Worm (Caenorhabditis elegans): ENCODE results near the gene gst-15.

Gene gst-15

ce11 chrII:13637941-13638489 lies 25.0 kb upstream of the gst-15 start, which contains the start of gene phdh-1:
Gene phdh-1, minus strand, starts transcription at chrII:13638480.
- TF ChIP-seq hmbx-1 (tag; optimal IDR thresholded peaks at IDR 0.05) (no peak), tbx-11 (GFP tag; IDR thresholded peaks at IDR 0.05) (no peak), F13C5.2 (tag; optimal IDR thresholded peaks at IDR 0.05) (no peak), ama-1 (optimal IDR thresholded peaks at IDR 0.05) (no peak), hnd-1 (tag; optimal IDR thresholded peaks at IDR 0.05) (no peak), tra-4 (tag; optimal IDR thresholded peaks at IDR 0.05) (no peak), ceh-36 (tag; optimal IDR thresholded peaks at IDR 0.05) (no peak), sea-1 (GFP tag; conservative IDR thresholded peaks at IDR 0.05) (no peak), scrt-1 (GFP tag; IDR thresholded peaks at IDR 0.05) (no peak), flt-1 (GFP tag; IDR thresholded peaks at IDR 0.05) (no peak), tbx-37 (GFP tag; conservative IDR thresholded peaks at IDR 0.05) (no peak), B0310.2 (tag; optimal IDR thresholded peaks at IDR 0.05) (no peak), hmg-4 (GFP tag; optimal IDR thresholded peaks at IDR 0.05) (no peak), aly-1 (tag; optimal IDR thresholded peaks at IDR 0.05) (no peak), pes-1 (GFP tag; IDR thresholded peaks at IDR 0.05) (no peak)

- TF ChIP-seq aly-1 (tag; optimal IDR thresholded peaks at IDR 0.05): peak; percentile 23
- TF ChIP-seq ama-1 (optimal IDR thresholded peaks at IDR 0.05): no peak
These were observed 24.5 kb upstream of the gst-15 start for ce11 chrII:13637464-13637863.

DNA sequence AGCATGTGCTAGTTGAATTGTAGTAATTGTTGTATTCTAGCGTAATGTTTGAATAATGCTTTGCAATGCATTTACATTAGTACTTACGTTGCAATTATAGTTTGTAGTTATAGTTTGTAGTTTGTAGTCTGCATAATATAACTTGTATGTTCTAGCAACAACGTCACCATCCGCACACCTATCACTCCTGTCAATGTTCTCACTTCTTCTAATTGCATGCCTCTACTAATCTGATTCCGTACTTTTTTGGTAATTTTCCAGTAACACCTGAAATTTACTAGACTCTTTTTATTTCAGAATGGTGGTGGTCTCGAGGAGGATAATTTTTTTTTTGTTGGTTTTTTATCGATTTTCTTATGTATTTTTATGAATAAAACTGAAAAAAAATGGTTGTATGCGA lies 23.6 kb upstream of the gst-15 start:
- TF ChIP-seq hmg-4 (GFP tag; optimal IDR thresholded peaks at IDR 0.05) (no peak), ama-1 (optimal IDR thresholded peaks at IDR 0.05) (no peak), B0310.2 (tag; optimal IDR thresholded peaks at IDR 0.05) (peak; percentile 10)

ce11 chrII:13632238-13632637 lies 19.2 kb upstream of the gst-15 start, which contains the start of gene tag-10:
Gene tag-10, plus strand, starts transcription at chrII:13632584.
- TF ChIP-seq hmbx-1 (tag; optimal IDR thresholded peaks at IDR 0.05): no peak
- TF ChIP-seq ama-1 (optimal IDR thresholded peaks at IDR 0.05): no peak
- no peak for TF ChIP-seq tra-4 (tag; optimal IDR thresholded peaks at IDR 0.05)
- TF ChIP-seq flt-1 (GFP tag; IDR thresholded peaks at IDR 0.05): no peak
- no peak for TF ChIP-seq scrt-1 (GFP tag; IDR thresholded peaks at IDR 0.05)
- no peak for TF ChIP-seq F13C5.2 (tag; optimal IDR thresholded peaks at IDR 0.05)
- TF ChIP-seq pes-1 (GFP tag; IDR thresholded peaks at IDR 0.05): no peak

DNA sequence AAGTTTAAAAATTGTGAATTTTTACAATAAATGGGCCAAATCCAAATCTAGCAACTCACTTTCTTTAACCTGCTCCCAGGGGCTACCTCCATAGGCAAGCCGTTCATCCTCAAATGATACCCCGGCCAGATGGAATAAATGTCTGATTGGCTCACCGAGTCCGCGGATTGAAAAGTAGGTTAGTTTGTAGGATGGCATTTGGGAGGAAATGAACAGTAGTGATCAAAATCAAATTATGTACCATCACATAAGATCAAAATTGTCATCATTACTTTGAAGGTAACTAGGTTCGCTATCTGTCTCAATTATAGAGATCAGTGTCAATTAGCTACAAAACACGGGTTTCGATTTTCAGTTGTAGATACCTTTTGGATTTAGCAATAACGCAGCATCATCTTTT lies 17.7 kb upstream of the gst-15 start, which contains the start of the genes gst-17 and gst-18:
Gene gst-17, minus strand, starts transcription at position 101 of the 400 bp plus-strand sequence.
Gene gst-18, minus strand, starts transcription at position 198 of the 400 bp plus-strand sequence.
- TF ChIP-seq hmbx-1 (tag; optimal IDR thresholded peaks at IDR 0.05) (no peak), sea-1 (GFP tag; conservative IDR thresholded peaks at IDR 0.05) (no peak), hmg-4 (GFP tag; optimal IDR thresholded peaks at IDR 0.05) (no peak), ama-1 (optimal IDR thresholded peaks at IDR 0.05) (no peak), tbx-11 (GFP tag; IDR thresholded peaks at IDR 0.05) (no peak), hnd-1 (tag; optimal IDR thresholded peaks at IDR 0.05) (no peak), aly-1 (tag; optimal IDR thresholded peaks at IDR 0.05) (no peak), tbx-37 (GFP tag; conservative IDR thresholded peaks at IDR 0.05) (no peak), F13C5.2 (tag; optimal IDR thresholded peaks at IDR 0.05) (no peak), pes-1 (GFP tag; IDR thresholded peaks at IDR 0.05) (no peak), ceh-36 (tag; optimal IDR thresholded peaks at IDR 0.05) (no peak), scrt-1 (GFP tag; IDR thresholded peaks at IDR 0.05) (no peak), B0310.2 (tag; optimal IDR thresholded peaks at IDR 0.05) (no peak), tra-4 (tag; optimal IDR thresholded peaks at IDR 0.05) (no peak)

DNA sequence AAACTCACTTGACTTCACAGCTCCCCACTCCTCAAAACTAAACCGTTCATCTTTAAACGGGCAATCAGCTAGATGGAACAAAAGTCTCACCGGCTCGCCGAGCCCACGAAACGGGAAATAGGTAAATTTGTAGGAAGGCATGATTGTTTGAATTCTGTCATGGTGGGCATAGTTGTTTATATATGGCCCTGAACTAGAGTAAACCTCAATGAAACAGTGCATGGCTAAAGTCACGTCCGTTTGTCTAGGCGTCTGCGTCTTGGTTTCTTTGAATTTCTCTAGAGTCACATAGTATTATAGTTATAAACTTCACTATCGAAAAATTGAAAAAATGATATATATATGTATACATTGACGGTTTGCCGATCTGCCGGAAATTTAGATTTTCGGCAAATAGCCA lies 14.0 kb upstream of the gst-15 start, which contains the start of gene gst-19:
Gene gst-19, minus strand, starts transcription at position 145 of the 400 bp plus-strand sequence.
- TF ChIP-seq ets-7 (tag; optimal IDR thresholded peaks at IDR 0.05): no peak

- TF ChIP-seq B0310.2 (tag; optimal IDR thresholded peaks at IDR 0.05): no peak
- no peak for TF ChIP-seq ceh-36 (tag; optimal IDR thresholded peaks at IDR 0.05)
- TF ChIP-seq tra-4 (tag; optimal IDR thresholded peaks at IDR 0.05): no peak
- no peak for TF ChIP-seq sea-1 (GFP tag; conservative IDR thresholded peaks at IDR 0.05)
- no peak for TF ChIP-seq aly-1 (tag; optimal IDR thresholded peaks at IDR 0.05)
- no peak for TF ChIP-seq tbx-37 (GFP tag; conservative IDR thresholded peaks at IDR 0.05)
- no peak for TF ChIP-seq ets-7 (tag; optimal IDR thresholded peaks at IDR 0.05)
- no peak for TF ChIP-seq scrt-1 (GFP tag; IDR thresholded peaks at IDR 0.05)
- no peak for TF ChIP-seq hmg-4 (GFP tag; optimal IDR thresholded peaks at IDR 0.05)
- TF ChIP-seq tbx-11 (GFP tag; IDR thresholded peaks at IDR 0.05): no peak
- no peak for TF ChIP-seq hnd-1 (tag; optimal IDR thresholded peaks at IDR 0.05)
- TF ChIP-seq F13C5.2 (tag; optimal IDR thresholded peaks at IDR 0.05): no peak
- TF ChIP-seq ceh-13 (GFP tag; optimal IDR thresholded peaks at IDR 0.05): no peak
- TF ChIP-seq ama-1 (optimal IDR thresholded peaks at IDR 0.05): no peak
- no peak for TF ChIP-seq flt-1 (GFP tag; IDR thresholded peaks at IDR 0.05)
- no peak for TF ChIP-seq pes-1 (GFP tag; IDR thresholded peaks at IDR 0.05)
- no peak for TF ChIP-seq hmbx-1 (tag; optimal IDR thresholded peaks at IDR 0.05)
These were observed 11.3 kb upstream of the gst-15 start, which contains the start of gene gst-16 for ce11 chrII:13624330-13624729. Gene gst-16, minus strand, starts transcription at chrII:13624440.

- no peak for TF ChIP-seq aly-1 (tag; optimal IDR thresholded peaks at IDR 0.05)
- no peak for TF ChIP-seq tbx-37 (GFP tag; conservative IDR thresholded peaks at IDR 0.05)
- TF ChIP-seq hnd-1 (tag; optimal IDR thresholded peaks at IDR 0.05): no peak
- TF ChIP-seq ceh-36 (tag; optimal IDR thresholded peaks at IDR 0.05): no peak
- TF ChIP-seq flt-1 (GFP tag; IDR thresholded peaks at IDR 0.05): no peak
- TF ChIP-seq hmg-4 (GFP tag; optimal IDR thresholded peaks at IDR 0.05): no peak
- TF ChIP-seq tra-4 (tag; optimal IDR thresholded peaks at IDR 0.05): no peak
These were observed 4.8 kb upstream of the gst-15 start, which contains the start of gene gst-12 for ce11 chrII:13617808-13618207. Gene gst-12, minus strand, starts transcription at chrII:13618061.
